Worm (Caenorhabditis elegans) whole organism, L4 larva: ENCODE data around the gene T04A6.2.
A peak's percentile ranks its signal among the peaks of the same experiment; 100 is the strongest.

Experiments used
- F26F4.8 ChIP-seq: fragments of 200-800 bp; sonication (Bioruptor generic); conservative IDR thresholded peaks from 2 replicates; pipeline ENCODE4 v1.3.6; 2022; ENCODE audit warnings: missing genetic modification characterization, missing compliant biosample characterization
- R02D3.7 ChIP-seq: fragments of 150-350 bp; sonication (generic microtip); optimal IDR thresholded peaks from 3 replicates; lab custom pipeline; 2014; ENCODE audit warnings: missing biosample characterization, missing genetic modification characterization
- Y105C5A.15 ChIP-seq: fragments of 200-800 bp; sonication (Bioruptor generic); IDR thresholded peaks from 2 replicates; pipeline ENCODE4 v1.3.6; 2022; ENCODE audit warnings: missing genetic modification characterization, missing compliant biosample characterization
- Y5F2A.4 ChIP-seq: fragments of 200-800 bp; sonication (Bioruptor generic); optimal IDR thresholded peaks from 2 replicates; lab custom pipeline; 2018; ENCODE audit warnings: mild to moderate bottlenecking, missing genetic modification characterization, missing compliant biosample characterization
- aha-1 ChIP-seq: fragments of 150-350 bp; peaks from one replicate; lab custom pipeline; 2014; ENCODE audit warnings: missing biosample characterization, missing genetic modification characterization
- aly-2 ChIP-seq: sonication (generic microtip); optimal IDR thresholded peaks from 2 replicates; lab custom pipeline; 2018; ENCODE audit warnings: missing biosample characterization, missing genetic modification characterization
- ama-1 ChIP-seq: fragments of 150-350 bp; optimal IDR thresholded peaks from 2 replicates; lab custom pipeline; 2014; ENCODE audit warnings: inconsistent platforms, mixed read lengths
- arid-1 ChIP-seq: fragments of 200-800 bp; sonication (Bioruptor generic); conservative IDR thresholded peaks from 2 replicates; pipeline ENCODE4 v1.3.6; 2022; ENCODE audit warnings: missing genetic modification reagents, missing genetic modification characterization, missing compliant biosample characterization
- ceh-28 ChIP-seq: fragments of 150-350 bp; optimal IDR thresholded peaks from 2 replicates; lab custom pipeline; 2014; ENCODE audit warnings: missing biosample characterization, missing genetic modification reagents, missing genetic modification characterization
- daf-12 ChIP-seq: fragments of 150-350 bp; optimal IDR thresholded peaks from 2 replicates; lab custom pipeline; 2014; ENCODE audit warnings: missing biosample characterization, missing genetic modification reagents, missing genetic modification characterization
- daf-19 ChIP-seq: fragments of 200-800 bp; sonication (Bioruptor generic); conservative IDR thresholded peaks from 2 replicates; pipeline ENCODE4 v1.3.6; 2022; ENCODE audit warnings: missing genetic modification characterization, missing compliant biosample characterization
- dmd-6 ChIP-seq: fragments of 200-800 bp; sonication (Bioruptor generic); IDR thresholded peaks from 2 replicates; pipeline ENCODE4 v1.3.6; 2022; ENCODE audit warnings: missing genetic modification reagents, missing genetic modification characterization, missing compliant biosample characterization
- dmd-9 ChIP-seq: fragments of 200-800 bp; sonication (Bioruptor generic); IDR thresholded peaks from 2 replicates; pipeline ENCODE4 v1.3.6; 2022; ENCODE audit warnings: missing genetic modification reagents, missing genetic modification characterization, missing compliant biosample characterization
- fkh-10 ChIP-seq: fragments of 150-350 bp; optimal IDR thresholded peaks from 2 replicates; lab custom pipeline; 2014; ENCODE audit warnings: missing biosample characterization, missing genetic modification reagents, missing genetic modification characterization
- hlh-30 ChIP-seq: sonication (generic microtip); optimal IDR thresholded peaks from 2 replicates; lab custom pipeline; 2017; ENCODE audit warnings: antibody characterized with exemption, mild to moderate bottlenecking, missing genetic modification characterization, missing compliant biosample characterization; ENCODE audit not compliant: insufficient read depth
- lin-29 ChIP-seq: fragments of 200-800 bp; sonication (Bioruptor generic); IDR thresholded peaks from 2 replicates; pipeline ENCODE4 v1.3.6; 2022; ENCODE audit warnings: missing genetic modification reagents, missing genetic modification characterization, missing compliant biosample characterization
- lsy-2 ChIP-seq, 2 experiments: fragments of 150-350 bp in 1 of 2; sonication (generic microtip) in 1 of 2; optimal IDR thresholded peaks; 2 replicates each; lab custom pipeline; 2014 to 2017; ENCODE audit warnings: missing biosample characterization in 2 of 2, missing genetic modification characterization in 2 of 2
- mdl-1 ChIP-seq, 2 experiments: fragments of 150-350 bp in 1 of 2; sonication (generic microtip) in 1 of 2; optimal IDR thresholded peaks; 2 replicates each; lab custom pipeline; 2014 to 2017; ENCODE audit warnings: missing biosample characterization in 2 of 2, missing genetic modification characterization in 2 of 2
- mep-1 ChIP-seq: fragments of 150-350 bp; sonication (generic microtip); optimal IDR thresholded peaks from 3 replicates; lab custom pipeline; 2014; ENCODE audit warnings: missing biosample characterization, missing genetic modification characterization
- mxl-3 ChIP-seq: fragments of 200-800 bp; sonication (Bioruptor generic); optimal IDR thresholded peaks from 2 replicates; lab custom pipeline; 2018; ENCODE audit warnings: mild to moderate bottlenecking, missing genetic modification characterization, missing compliant biosample characterization
- nhr-11 ChIP-seq: fragments of 150-350 bp; optimal IDR thresholded peaks from 2 replicates; lab custom pipeline; 2014; ENCODE audit warnings: missing biosample characterization, missing genetic modification characterization
- nhr-25 ChIP-seq: sonication (generic microtip); optimal IDR thresholded peaks from 2 replicates; lab custom pipeline; 2017; ENCODE audit warnings: missing genetic modification characterization, mild to moderate bottlenecking, missing compliant biosample characterization, antibody characterized with exemption, moderate library complexity, borderline replicate concordance; ENCODE audit not compliant: insufficient read depth
- nhr-28 ChIP-seq: fragments of 150-350 bp; optimal IDR thresholded peaks from 2 replicates; lab custom pipeline; 2014; ENCODE audit warnings: missing biosample characterization, missing genetic modification characterization
- nhr-6 ChIP-seq: fragments of 150-350 bp; optimal IDR thresholded peaks from 2 replicates; lab custom pipeline; 2014; ENCODE audit warnings: missing biosample characterization, missing genetic modification characterization
- nhr-77 ChIP-seq: fragments of 150-350 bp; optimal IDR thresholded peaks from 2 replicates; lab custom pipeline; 2014; ENCODE audit warnings: missing biosample characterization, missing genetic modification characterization
- pha-4 ChIP-seq, 2 experiments: fragments of 150-350 bp in 1 of 2; fragments of 200-800 bp in 1 of 2; sonication (Bioruptor generic) in 1 of 2; IDR thresholded peaks in 1 of 2; optimal IDR thresholded peaks in 1 of 2; 2 replicates each; pipeline versions ENCODE4 v1.3.6 to Lab custom; 2014 to 2022; ENCODE audit warnings: missing genetic modification characterization in 2 of 2, missing genetic modification reagents in 2 of 2, missing biosample characterization in 1 of 2, missing compliant biosample characterization in 1 of 2
- php-3 ChIP-seq: fragments of 200-800 bp; sonication (Bioruptor generic); IDR thresholded peaks from 2 replicates; pipeline ENCODE4 v1.3.6; 2022; ENCODE audit warnings: missing genetic modification reagents, missing genetic modification characterization, missing compliant biosample characterization
- sdz-12 ChIP-seq: fragments of 200-800 bp; sonication (Bioruptor generic); optimal IDR thresholded peaks from 2 replicates; lab custom pipeline; 2018; ENCODE audit warnings: mild to moderate bottlenecking, missing genetic modification characterization, missing compliant biosample characterization
- set-16 ChIP-seq: fragments of 200-800 bp; sonication (Bioruptor generic); IDR thresholded peaks from 2 replicates; pipeline ENCODE4 v1.3.6; 2022; ENCODE audit warnings: missing genetic modification reagents, missing genetic modification characterization, missing compliant biosample characterization
- snpc-1.2 ChIP-seq: fragments of 200-800 bp; sonication (Bioruptor generic); IDR thresholded peaks from 2 replicates; pipeline ENCODE4 v1.3.6; 2022; ENCODE audit warnings: missing genetic modification reagents, missing genetic modification characterization, missing compliant biosample characterization
- spr-3 ChIP-seq: fragments of 200-800 bp; sonication (Bioruptor generic); optimal IDR thresholded peaks from 2 replicates; lab custom pipeline; 2018; ENCODE audit warnings: mild to moderate bottlenecking, missing genetic modification characterization, missing compliant biosample characterization
- tag-97 ChIP-seq: fragments of 200-800 bp; sonication (Bioruptor generic); IDR thresholded peaks from 2 replicates; pipeline ENCODE4 v1.3.6; 2022; ENCODE audit warnings: missing genetic modification characterization, missing compliant biosample characterization
- tra-1 ChIP-seq: fragments of 200-800 bp; sonication (Bioruptor generic); IDR thresholded peaks from 2 replicates; pipeline ENCODE4 v1.3.6; 2022; ENCODE audit warnings: missing genetic modification reagents, missing genetic modification characterization, missing compliant biosample characterization
- unc-130 ChIP-seq: sonication (generic microtip); optimal IDR thresholded peaks from 2 replicates; lab custom pipeline; 2016; ENCODE audit warnings: missing genetic modification reagents, missing genetic modification characterization, missing compliant biosample characterization
- unc-39 ChIP-seq: sonication (generic microtip); optimal IDR thresholded peaks from 2 replicates; lab custom pipeline; 2017; ENCODE audit warnings: missing biosample characterization, missing genetic modification characterization
- unc-62 ChIP-seq, 3 experiments: fragments of 150-350 bp in 1 of 3; sonication (generic microtip); optimal IDR thresholded peaks in 2 of 3; peaks in 1 of 3; 1 replicate in 1 of 3; 2 replicates in 2 of 3; lab custom pipeline; 2014 to 2017; ENCODE audit warnings: missing biosample characterization in 3 of 3, missing genetic modification characterization in 3 of 3, missing genetic modification reagents in 3 of 3, missing genotype in 1 of 3
- zfp-2 ChIP-seq: sonication (generic microtip); optimal IDR thresholded peaks from 2 replicates; lab custom pipeline; 2016; ENCODE audit warnings: mild to moderate bottlenecking, missing genetic modification characterization, missing compliant biosample characterization
- zfp-3 ChIP-seq: fragments of 200-800 bp; sonication (Bioruptor generic); conservative IDR thresholded peaks from 2 replicates; pipeline ENCODE4 v1.3.6; 2022; ENCODE audit warnings: missing genetic modification reagents, missing genetic modification characterization, missing compliant biosample characterization
- zip-11 ChIP-seq: fragments of 200-800 bp; sonication (Bioruptor generic); IDR thresholded peaks from 2 replicates; pipeline ENCODE4 v1.3.6; 2022; ENCODE audit warnings: missing genetic modification characterization, missing compliant biosample characterization
- ztf-11 ChIP-seq: fragments of 150-350 bp; optimal IDR thresholded peaks from 2 replicates; lab custom pipeline; 2014; ENCODE audit warnings: missing biosample characterization, missing genetic modification characterization

Gene T04A6.2

DNA sequence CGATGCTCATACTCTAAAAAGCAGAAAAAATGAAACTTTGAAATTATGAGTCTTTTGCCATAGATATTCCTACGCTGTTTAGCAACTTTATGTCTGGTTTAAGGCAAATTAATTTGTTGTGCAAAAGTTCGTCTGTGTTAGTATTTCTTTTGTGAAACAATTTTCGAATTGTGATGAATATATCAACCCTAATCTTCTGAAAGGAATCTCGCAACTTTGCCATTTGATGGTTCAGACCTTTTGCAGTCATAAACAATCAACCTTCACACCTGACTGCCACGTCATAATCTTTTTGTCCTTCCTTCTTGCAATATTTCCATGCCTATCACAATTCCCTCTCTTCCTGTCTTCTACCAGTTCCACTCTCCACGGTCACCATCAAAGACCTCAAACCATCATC lies 5.2 kb downstream of the T04A6.2 start:
- no peak for TF ChIP-seq set-16 (GFP tag; lab: Robert Waterston, UW)
- TF ChIP-seq unc-62 (GFP tag; optimal IDR thresholded peaks at IDR 0.05 in 1 of 2; lab: Kevin White, UChicago) = peak in 1 of 2 experiments; percentile 92
- TF ChIP-seq unc-62 (tag; optimal IDR thresholded peaks at IDR 0.05; lab: Kevin White, UChicago) = no peak

DNA sequence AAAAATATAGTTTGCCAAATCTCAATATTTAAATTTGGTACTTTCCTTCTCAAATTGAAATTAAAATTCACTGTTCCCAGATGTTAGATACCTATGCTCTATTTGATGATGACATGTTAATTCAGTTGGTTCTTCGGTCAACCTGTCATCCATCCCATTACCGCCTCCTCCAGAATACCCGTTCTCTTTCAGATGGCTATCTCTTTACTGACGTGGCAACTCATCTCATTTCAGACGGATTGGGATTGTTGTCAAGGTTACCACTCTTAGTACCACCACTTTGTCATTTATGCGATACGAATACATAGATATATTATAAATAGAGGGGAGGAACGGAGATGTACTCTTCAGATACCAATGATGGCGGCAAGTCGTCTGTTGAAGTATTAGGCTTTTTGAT lies 6.7 kb downstream of the T04A6.2 start:
- TF ChIP-seq lin-29 (GFP tag; lab: Robert Waterston, UW) (no peak), aha-1 (tag; lab: Kevin White, UChicago) (peak; percentile 4)

DNA sequence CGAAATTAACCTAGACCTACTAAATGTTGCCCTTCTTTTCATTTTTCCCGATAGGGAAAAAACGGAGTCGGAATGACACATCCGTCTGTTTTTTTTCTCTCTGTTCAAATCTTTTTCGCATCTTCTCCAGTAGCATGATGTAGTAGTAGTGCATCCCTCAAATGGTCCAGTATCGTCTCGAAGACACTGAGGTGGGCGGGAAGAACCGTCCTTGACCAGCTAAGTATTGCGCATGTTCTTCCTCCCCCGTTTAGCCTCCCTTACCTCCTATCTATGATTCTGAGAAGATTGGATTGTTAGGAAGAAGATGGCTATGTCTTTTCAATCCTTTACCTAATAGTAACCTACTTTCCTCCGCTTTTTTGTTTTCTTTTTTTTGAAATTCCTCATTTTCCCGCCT lies 8.3 kb downstream of the T04A6.2 start:
- TF ChIP-seq daf-19 (GFP tag; lab: Robert Waterston, UW) (no peak), tag-97 (GFP tag; lab: Robert Waterston, UW) (no peak), nhr-11 (tag; lab: Kevin White, UChicago) (no peak), nhr-28 (peak; percentile 2), nhr-25 (tag; lab: Kevin White, UChicago) (peak; percentile 90), pha-4 (GFP tag; IDR thresholded peaks at IDR 0.05; lab: Robert Waterston, UW) (no peak), pha-4 (tag; optimal IDR thresholded peaks at IDR 0.05; lab: Kevin White, UChicago) (no peak), Y105C5A.15 (GFP tag; lab: Robert Waterston, UW) (no peak), dmd-9 (GFP tag; lab: Robert Waterston, UW) (no peak)

DNA sequence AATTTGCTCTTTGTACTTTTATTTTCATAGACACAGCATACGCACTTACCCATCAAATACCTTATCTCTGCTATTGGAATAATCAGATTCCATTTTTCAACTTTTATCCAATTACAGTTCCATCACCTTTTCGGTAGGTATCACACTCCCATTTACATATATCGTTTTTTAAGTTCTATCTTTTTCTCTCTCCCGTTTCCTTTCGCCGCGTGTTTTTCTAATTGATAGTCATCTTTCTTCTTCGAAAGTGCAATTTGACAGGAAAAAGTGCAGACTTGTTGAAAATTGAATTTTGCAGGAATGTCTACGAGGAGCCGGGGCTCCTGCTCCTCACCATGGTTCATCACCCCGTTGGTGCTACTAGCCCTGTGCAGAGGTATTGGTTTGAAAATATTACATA lies 10.5 kb downstream of the T04A6.2 start, which contains the start of gene fbn-1:
Gene fbn-1 (plus strand): TSS at position 301 of the 400 bp plus-strand sequence.
- no peak for TF ChIP-seq php-3
- no peak for TF ChIP-seq ceh-28 (tag; lab: Kevin White, UChicago)
- no peak for TF ChIP-seq ztf-11 (tag; lab: Kevin White, UChicago)

DNA sequence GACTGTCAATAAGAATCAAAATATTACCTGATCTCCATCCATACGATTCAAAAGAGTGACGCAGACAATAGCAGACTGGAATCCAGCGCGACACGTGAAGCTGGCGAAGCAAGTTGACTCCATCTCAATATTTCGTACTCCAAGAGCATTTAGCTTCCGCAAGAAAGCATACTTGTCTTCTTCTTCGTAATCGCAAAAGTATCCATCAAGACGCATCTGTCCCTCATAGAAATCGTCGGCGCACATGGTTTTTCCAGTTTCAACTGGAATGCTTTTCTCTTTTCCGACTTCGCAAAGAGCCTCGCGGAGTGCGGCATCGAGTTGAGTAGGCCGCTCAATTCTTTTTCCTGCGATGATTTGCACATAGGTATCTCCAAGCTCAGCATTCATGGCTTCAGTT lies 26.7 kb downstream of the T04A6.2 start:
- TF ChIP-seq php-3 (no peak), unc-130 (GFP tag; lab: Kevin White, UChicago) (no peak), spr-3 (no peak), unc-62 (GFP tag; optimal IDR thresholded peaks at IDR 0.05 in 1 of 2; lab: Kevin White, UChicago) (peak in 1 of 2 experiments; percentile 91), unc-62 (tag; optimal IDR thresholded peaks at IDR 0.05; lab: Kevin White, UChicago) (no peak)

DNA sequence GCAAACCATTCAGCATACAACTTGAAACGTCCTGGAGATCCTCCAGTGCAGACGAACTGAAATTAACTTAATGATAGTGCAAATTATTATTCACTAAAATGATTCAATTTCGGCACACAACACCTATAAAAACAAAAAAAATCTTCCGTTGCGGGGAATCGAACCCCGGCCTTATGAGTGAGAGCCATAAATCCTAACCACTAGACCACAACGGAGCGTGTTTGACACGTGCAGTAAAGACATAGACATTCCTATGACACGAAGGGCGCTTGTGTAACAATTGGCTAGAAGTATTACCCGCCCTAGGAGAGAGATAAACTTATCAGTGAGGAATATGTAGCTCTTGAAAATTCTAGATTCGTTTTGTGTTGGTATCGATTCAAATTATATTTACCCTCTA lies 27.4 kb downstream of the T04A6.2 start:
- TF ChIP-seq unc-39 (tag; lab: Kevin White, UChicago) (no peak), spr-3 (no peak), aly-2 (tag; lab: Kevin White, UChicago) (no peak), mxl-3 (GFP tag; lab: Kevin White, UChicago) (peak; percentile 74), mdl-1 (tag; optimal IDR thresholded peaks at IDR 0.05; lab: Kevin White, UChicago) (peak in 1 of 2 experiments; percentile 92), nhr-25 (tag; lab: Kevin White, UChicago) (no peak), ceh-28 (tag; lab: Kevin White, UChicago) (no peak), aha-1 (tag; lab: Kevin White, UChicago) (no peak), zip-11 (GFP tag; lab: Robert Waterston, UW) (no peak), ama-1 (lab: Kevin White, UChicago) (no peak), snpc-1.2 (GFP tag; lab: Robert Waterston, UW) (peak; percentile 62), hlh-30 (tag; lab: Kevin White, UChicago) (peak; percentile 61), zfp-3 (GFP tag; lab: Robert Waterston, UW) (0 out of 2 replicates have a peak, but pooled peaks have one; percentile 41), nhr-6 (tag; lab: Kevin White, UChicago) (no peak), dmd-6 (peak; percentile 49), nhr-77 (no peak), daf-12 (no peak), lsy-2 (tag; optimal IDR thresholded peaks at IDR 0.05; lab: Kevin White, UChicago) (peak in 1 of 2 experiments; percentile 57), fkh-10 (no peak), mep-1 (tag; lab: Kevin White, UChicago) (peak; percentile 45), sdz-12 (GFP tag; lab: Kevin White, UChicago) (peak; percentile 0), tra-1 (GFP tag; lab: Robert Waterston, UW) (peak; percentile 67), dmd-9 (GFP tag; lab: Robert Waterston, UW) (no peak), F26F4.8 (GFP tag; lab: Robert Waterston, UW) (0 out of 2 replicates have a peak, but pooled peaks have one; percentile 11), zfp-2 (tag; lab: Kevin White, UChicago) (no peak), Y5F2A.4 (GFP tag; lab: Kevin White, UChicago) (no peak), arid-1 (peak; percentile 74), R02D3.7 (tag; lab: Kevin White, UChicago) (no peak)
